Fruit fly (Drosophila melanogaster) Kc167 (cell line): ENCODE results near the gene TrpA1.

Experiments
- Sin3A ChIP-seq: fragments of >200 bp; optimal IDR thresholded peaks from 2 replicates; lab custom pipeline; 2018; ENCODE audit warnings: missing external identifiers
- insv ChIP-seq: fragments of >200 bp; optimal IDR thresholded peaks from 3 replicates; lab custom pipeline; 2018; ENCODE audit warnings: missing external identifiers
- psq ChIP-seq: fragments of >200 bp; optimal IDR thresholded peaks from 2 replicates; lab custom pipeline; 2017; ENCODE audit warnings: missing external identifiers

dm6 chr3L:8950955-8951354 lies 46.0 kb upstream of the TrpA1 start:
- TF ChIP-seq insv (lab: Kevin White, UChicago) (no peak), psq (lab: Kevin White, UChicago) (no peak), Sin3A (lab: Kevin White, UChicago) (no peak)
